Worm (Caenorhabditis elegans) whole organism, mixed stage, embryonic: Measurements from ENCODE around the gene suex-1.

Experiments
- M03D4.4 ChIP-seq: sonication (generic microtip); optimal IDR thresholded peaks from 2 replicates; lab custom pipeline; 2017; ENCODE audit warnings: mild to moderate bottlenecking, missing genetic modification characterization, missing compliant biosample characterization
- bed-3 ChIP-seq: fragments of 200-800 bp; sonication (Bioruptor generic); optimal IDR thresholded peaks from 3 replicates; lab custom pipeline; 2018; ENCODE audit warnings: mild to moderate bottlenecking, missing genetic modification characterization, moderate library complexity, missing compliant biosample characterization
- blmp-1 ChIP-seq: fragments of 150-350 bp; optimal IDR thresholded peaks from 2 replicates; lab custom pipeline; 2014; ENCODE audit warnings: missing biosample characterization, missing genetic modification characterization
- ceh-43 ChIP-seq: fragments of 200-800 bp; sonication (Bioruptor generic); optimal IDR thresholded peaks from 2 replicates; lab custom pipeline; 2018; ENCODE audit warnings: mild to moderate bottlenecking, missing genetic modification characterization, moderate library complexity, missing compliant biosample characterization
- ceh-83 ChIP-seq: fragments of 200-800 bp; sonication (Bioruptor generic); optimal IDR thresholded peaks from 2 replicates; lab custom pipeline; 2018; ENCODE audit warnings: mild to moderate bottlenecking, missing genetic modification characterization, missing compliant biosample characterization
- ces-1 ChIP-seq: fragments of 150-350 bp; optimal IDR thresholded peaks from 2 replicates; lab custom pipeline; 2014; ENCODE audit warnings: missing biosample characterization, missing genetic modification reagents, missing genetic modification characterization
- cnd-1 ChIP-seq: fragments of 200-800 bp; sonication (Bioruptor generic); optimal IDR thresholded peaks from 2 replicates; lab custom pipeline; 2018; ENCODE audit warnings: mild to moderate bottlenecking, missing genetic modification characterization, missing compliant biosample characterization
- elt-1 ChIP-seq: sonication (generic microtip); optimal IDR thresholded peaks from 2 replicates; lab custom pipeline; 2017; ENCODE audit warnings: missing genetic modification characterization, mild to moderate bottlenecking, missing compliant biosample characterization, antibody characterized with exemption, moderate library complexity, borderline replicate concordance; ENCODE audit not compliant: insufficient read depth
- elt-3 ChIP-seq: fragments of 150-350 bp; optimal IDR thresholded peaks from 2 replicates; lab custom pipeline; 2014; ENCODE audit warnings: missing biosample characterization, missing genetic modification characterization
- flh-1 ChIP-seq: fragments of 200-800 bp; sonication (Bioruptor generic); optimal IDR thresholded peaks from 2 replicates; lab custom pipeline; 2018; ENCODE audit warnings: mild to moderate bottlenecking, missing genetic modification characterization, moderate library complexity, missing compliant biosample characterization
- hlh-1 ChIP-seq: fragments of 150-350 bp; optimal IDR thresholded peaks from 2 replicates; lab custom pipeline; 2014; ENCODE audit warnings: missing biosample characterization, missing genetic modification reagents, missing genetic modification characterization
- lin-13 ChIP-seq: fragments of 150-350 bp; optimal IDR thresholded peaks from 2 replicates; lab custom pipeline; 2014; ENCODE audit warnings: missing biosample characterization, missing genetic modification characterization
- lin-32 ChIP-seq: fragments of 200-800 bp; sonication (Bioruptor generic); optimal IDR thresholded peaks from 2 replicates; lab custom pipeline; 2018; ENCODE audit warnings: mild to moderate bottlenecking, missing genetic modification characterization, missing compliant biosample characterization
- mab-5 ChIP-seq: fragments of 150-350 bp; optimal IDR thresholded peaks from 2 replicates; lab custom pipeline; 2014; ENCODE audit warnings: missing biosample characterization, missing genetic modification characterization
- mep-1 ChIP-seq: fragments of 150-350 bp; optimal IDR thresholded peaks from 2 replicates; lab custom pipeline; 2017; ENCODE audit warnings: missing biosample characterization, missing genetic modification reagents, missing genetic modification characterization, inconsistent platforms
- mls-2 ChIP-seq: sonication (generic microtip); optimal IDR thresholded peaks from 2 replicates; lab custom pipeline; 2016; ENCODE audit warnings: mild to moderate bottlenecking, missing genetic modification characterization, moderate library complexity, missing compliant biosample characterization
- nhr-12 ChIP-seq: fragments of 150-350 bp; optimal IDR thresholded peaks from 2 replicates; lab custom pipeline; 2014; ENCODE audit warnings: missing biosample characterization, missing genetic modification characterization
- nhr-2 ChIP-seq: fragments of 150-350 bp; optimal IDR thresholded peaks from 2 replicates; lab custom pipeline; 2014; ENCODE audit warnings: missing biosample characterization, missing genetic modification characterization
- nhr-237 ChIP-seq: fragments of 150-350 bp; optimal IDR thresholded peaks from 2 replicates; lab custom pipeline; 2014; ENCODE audit warnings: missing biosample characterization, missing genetic modification characterization
- nhr-76 ChIP-seq: sonication (generic microtip); optimal IDR thresholded peaks from 2 replicates; lab custom pipeline; 2017; ENCODE audit warnings: missing biosample characterization, missing genetic modification characterization
- pha-4 ChIP-seq: fragments of 150-350 bp; optimal IDR thresholded peaks from 2 replicates; lab custom pipeline; 2018; ENCODE audit warnings: missing biosample characterization, missing genetic modification reagents, missing genetic modification characterization
- sem-2 ChIP-seq: fragments of 200-800 bp; sonication (Bioruptor generic); optimal IDR thresholded peaks from 2 replicates; lab custom pipeline; 2018; ENCODE audit warnings: mild to moderate bottlenecking, missing genetic modification characterization, missing compliant biosample characterization
- sptf-1 ChIP-seq: sonication (generic microtip); optimal IDR thresholded peaks from 2 replicates; lab custom pipeline; 2017; ENCODE audit warnings: mild to moderate bottlenecking, missing genetic modification characterization, moderate library complexity, missing compliant biosample characterization
- tbx-8 ChIP-seq: fragments of 200-800 bp; sonication (Bioruptor generic); optimal IDR thresholded peaks from 2 replicates; lab custom pipeline; 2018; ENCODE audit warnings: mild to moderate bottlenecking, missing genetic modification characterization, moderate library complexity, missing compliant biosample characterization
- unc-120 ChIP-seq: sonication (generic microtip); optimal IDR thresholded peaks from 2 replicates; lab custom pipeline; 2017; ENCODE audit warnings: missing genetic modification characterization, missing compliant biosample characterization; ENCODE audit not compliant: poor library complexity, severe bottlenecking
- unc-62 ChIP-seq: fragments of 150-350 bp; optimal IDR thresholded peaks from 2 replicates; lab custom pipeline; 2014; ENCODE audit warnings: missing biosample characterization, missing genetic modification reagents, missing genetic modification characterization
- zip-8 ChIP-seq: fragments of 150-350 bp; optimal IDR thresholded peaks from 2 replicates; lab custom pipeline; 2014; ENCODE audit warnings: missing biosample characterization, missing genetic modification characterization
- ztf-11 ChIP-seq: fragments of 150-350 bp; optimal IDR thresholded peaks from 2 replicates; lab custom pipeline; 2014; ENCODE audit warnings: missing biosample characterization, missing genetic modification characterization

The suex-1 gene

ce11 chrII:5459534-5459933, 38.5 kb downstream of the suex-1 start:
- TF ChIP-seq pha-4 (tag; lab: Kevin White, UChicago) (no peak), nhr-237 (tag; lab: Kevin White, UChicago) (no peak), lin-32 (GFP tag; lab: Kevin White, UChicago) (no peak), zip-8 (tag; lab: Kevin White, UChicago) (no peak), ces-1 (GFP tag; lab: Kevin White, UChicago) (no peak)

- TF ChIP-seq nhr-76 (tag; lab: Kevin White, UChicago) (no peak), blmp-1 (tag; lab: Kevin White, UChicago) (peak; percentile 61)
Observed at ce11 chrII:5458683-5459410, 39.2 kb downstream of the suex-1 start.

ce11 chrII:5455650-5456355, 42.3 kb downstream of the suex-1 start, which contains the start of gene daz-1:
TSS of gene daz-1 (plus strand) at chrII:5456305.
- no peak for TF ChIP-seq zip-8 (tag; lab: Kevin White, UChicago)
- no peak for TF ChIP-seq mls-2 (tag; lab: Kevin White, UChicago)
- TF ChIP-seq elt-3, result no peak
- TF ChIP-seq unc-62 (GFP tag; lab: Kevin White, UChicago), result no peak
- no peak for TF ChIP-seq nhr-237 (tag; lab: Kevin White, UChicago)
- TF ChIP-seq nhr-12 (tag; lab: Kevin White, UChicago), result no peak
- no peak for TF ChIP-seq lin-13
- TF ChIP-seq bed-3 (GFP tag; lab: Kevin White, UChicago), result no peak
- TF ChIP-seq ces-1 (GFP tag; lab: Kevin White, UChicago), result no peak

ce11 chrII:5453547-5453946, 44.5 kb downstream of the suex-1 start, which contains the start of gene dhs-5:
TSS of gene dhs-5 (plus strand) at chrII:5453847.
- no peak for TF ChIP-seq ceh-43
- no peak for TF ChIP-seq mls-2 (tag; lab: Kevin White, UChicago)
- no peak for TF ChIP-seq elt-1 (tag; lab: Kevin White, UChicago)
- no peak for TF ChIP-seq zip-8 (tag; lab: Kevin White, UChicago)
- TF ChIP-seq tbx-8, result no peak
- TF ChIP-seq sptf-1, result no peak
- TF ChIP-seq unc-120 (tag; lab: Kevin White, UChicago), result no peak
- no peak for TF ChIP-seq ces-1 (GFP tag; lab: Kevin White, UChicago)
- TF ChIP-seq hlh-1 (tag; lab: Kevin White, UChicago), result no peak
- TF ChIP-seq flh-1 (GFP tag; lab: Kevin White, UChicago), result no peak
- TF ChIP-seq sem-2, result no peak

- TF ChIP-seq M03D4.4, result no peak
- TF ChIP-seq mep-1 (tag; lab: Kevin White, UChicago), result no peak
- no peak for TF ChIP-seq nhr-2 (tag; lab: Kevin White, UChicago)
- no peak for TF ChIP-seq unc-120 (tag; lab: Kevin White, UChicago)
- no peak for TF ChIP-seq cnd-1 (tag; lab: Kevin White, UChicago)
- no peak for TF ChIP-seq elt-1 (tag; lab: Kevin White, UChicago)
- no peak for TF ChIP-seq mab-5 (tag; lab: Kevin White, UChicago)
- no peak for TF ChIP-seq sem-2
- no peak for TF ChIP-seq ztf-11
- no peak for TF ChIP-seq ceh-43
- TF ChIP-seq ceh-83 (GFP tag; lab: Kevin White, UChicago), result no peak
- no peak for TF ChIP-seq pha-4 (tag; lab: Kevin White, UChicago)
- TF ChIP-seq nhr-12 (tag; lab: Kevin White, UChicago), result no peak
Observed at ce11 chrII:5451278-5451677, 46.8 kb downstream of the suex-1 start.
